Fruit fly (Drosophila melanogaster): ENCODE measurements around the gene corto.

The corto gene

dm6 chr3R:5081671-5082070, 5.2 kb downstream of the corto start:
- TF ChIP-seq Dll (optimal IDR thresholded peaks at IDR 0.05) (no peak), psq (optimal IDR thresholded peaks at IDR 0.05) (no peak), usp (GFP tag; optimal IDR thresholded peaks at IDR 0.05) (no peak), EcR (GFP tag; optimal IDR thresholded peaks at IDR 0.05) (peak in 1 of 2 experiments; percentile 66), pan (optimal IDR thresholded peaks at IDR 0.05) (no peak), CG8478 (optimal IDR thresholded peaks at IDR 0.05) (no peak)

dm6 chr3R:5080538-5080838, 6.4 kb downstream of the corto start:
- TF ChIP-seq Dll (optimal IDR thresholded peaks at IDR 0.05) (no peak), EcR (GFP tag; optimal IDR thresholded peaks at IDR 0.05) (no peak), pan (optimal IDR thresholded peaks at IDR 0.05) (no peak), CG8478 (optimal IDR thresholded peaks at IDR 0.05) (no peak), psq (optimal IDR thresholded peaks at IDR 0.05) (no peak), usp (GFP tag; optimal IDR thresholded peaks at IDR 0.05) (no peak)

dm6 chr3R:5079786-5080537, 6.9 kb downstream of the corto start:
- no peak for TF ChIP-seq psq (optimal IDR thresholded peaks at IDR 0.05)
- no peak for TF ChIP-seq Dll (optimal IDR thresholded peaks at IDR 0.05)
- no peak for TF ChIP-seq pan (optimal IDR thresholded peaks at IDR 0.05)
- TF ChIP-seq CG8478 (optimal IDR thresholded peaks at IDR 0.05): no peak
- no peak for TF ChIP-seq usp (GFP tag; optimal IDR thresholded peaks at IDR 0.05)
- no peak for TF ChIP-seq EcR (GFP tag; optimal IDR thresholded peaks at IDR 0.05)

dm6 chr3R:5076835-5077710, 9.8 kb downstream of the corto start:
- TF ChIP-seq psq (optimal IDR thresholded peaks at IDR 0.05) (no peak), Dll (optimal IDR thresholded peaks at IDR 0.05) (no peak), CG8478 (optimal IDR thresholded peaks at IDR 0.05) (no peak), usp (GFP tag; optimal IDR thresholded peaks at IDR 0.05) (no peak), pan (optimal IDR thresholded peaks at IDR 0.05) (no peak), EcR (GFP tag; optimal IDR thresholded peaks at IDR 0.05) (no peak)

dm6 chr3R:5075934-5076834, 10.7 kb downstream of the corto start:
- TF ChIP-seq pan (optimal IDR thresholded peaks at IDR 0.05) (no peak), Dll (optimal IDR thresholded peaks at IDR 0.05) (no peak), usp (GFP tag; optimal IDR thresholded peaks at IDR 0.05) (no peak), EcR (GFP tag; optimal IDR thresholded peaks at IDR 0.05) (no peak), CG8478 (optimal IDR thresholded peaks at IDR 0.05) (no peak), psq (optimal IDR thresholded peaks at IDR 0.05) (no peak)

- TF ChIP-seq CG8478 (optimal IDR thresholded peaks at IDR 0.05) (no peak), Dll (optimal IDR thresholded peaks at IDR 0.05) (no peak), pan (optimal IDR thresholded peaks at IDR 0.05) (no peak), EcR (GFP tag; optimal IDR thresholded peaks at IDR 0.05) (no peak), usp (GFP tag; optimal IDR thresholded peaks at IDR 0.05) (no peak), psq (optimal IDR thresholded peaks at IDR 0.05) (no peak)
These were observed 13.1 kb downstream of the corto start for dm6 chr3R:5073809-5074208.

dm6 chr3R:5067380-5067779, 19.5 kb downstream of the corto start:
- TF ChIP-seq Dll (optimal IDR thresholded peaks at IDR 0.05): no peak
- TF ChIP-seq pan (optimal IDR thresholded peaks at IDR 0.05): no peak
- TF ChIP-seq CG8478 (optimal IDR thresholded peaks at IDR 0.05): no peak
- TF ChIP-seq psq (optimal IDR thresholded peaks at IDR 0.05): no peak
- TF ChIP-seq EcR (GFP tag; optimal IDR thresholded peaks at IDR 0.05): no peak
- no peak for TF ChIP-seq usp (GFP tag; optimal IDR thresholded peaks at IDR 0.05)

dm6 chr3R:5066528-5067167, 20.2 kb downstream of the corto start:
- TF ChIP-seq pan (optimal IDR thresholded peaks at IDR 0.05): no peak
- no peak for TF ChIP-seq usp (GFP tag; optimal IDR thresholded peaks at IDR 0.05)
- TF ChIP-seq EcR (GFP tag; optimal IDR thresholded peaks at IDR 0.05): no peak
- TF ChIP-seq psq (optimal IDR thresholded peaks at IDR 0.05): no peak
- no peak for TF ChIP-seq CG8478 (optimal IDR thresholded peaks at IDR 0.05)
- no peak for TF ChIP-seq Dll (optimal IDR thresholded peaks at IDR 0.05)

- TF ChIP-seq pan (optimal IDR thresholded peaks at IDR 0.05) (no peak), usp (GFP tag; optimal IDR thresholded peaks at IDR 0.05) (no peak), EcR (GFP tag; optimal IDR thresholded peaks at IDR 0.05) (no peak), CG8478 (optimal IDR thresholded peaks at IDR 0.05) (no peak), psq (optimal IDR thresholded peaks at IDR 0.05) (no peak), Dll (optimal IDR thresholded peaks at IDR 0.05) (no peak)
These were observed 21.2 kb downstream of the corto start for dm6 chr3R:5065656-5066077.

- TF ChIP-seq Dll (optimal IDR thresholded peaks at IDR 0.05) (no peak), pan (optimal IDR thresholded peaks at IDR 0.05) (peak; percentile 81), psq (optimal IDR thresholded peaks at IDR 0.05) (no peak), EcR (GFP tag; optimal IDR thresholded peaks at IDR 0.05) (no peak), usp (GFP tag; optimal IDR thresholded peaks at IDR 0.05) (no peak), CG8478 (optimal IDR thresholded peaks at IDR 0.05) (no peak)
These were observed 22.1 kb downstream of the corto start for dm6 chr3R:5064542-5065358.

Measured in whole organism.